Worm (Caenorhabditis elegans) whole organism, young adult: ENCODE results near the gene Y59A8B.21.

Experiments used
- C17E4.6 ChIP-seq: fragments of 200-800 bp; sonication (Bioruptor generic); IDR thresholded peaks from 2 replicates; pipeline ENCODE4 v1.3.6; 2022; ENCODE audit warnings: missing genetic modification reagents, missing genetic modification characterization, missing compliant biosample characterization
- D2030.7 ChIP-seq: fragments of 200-800 bp; sonication (Bioruptor generic); IDR thresholded peaks from 2 replicates; pipeline ENCODE4 v1.3.6; 2022; ENCODE audit warnings: missing genetic modification reagents, missing genetic modification characterization, missing compliant biosample characterization
- K11D2.4 ChIP-seq: fragments of 200-800 bp; sonication (Bioruptor generic); IDR thresholded peaks from 2 replicates; pipeline ENCODE4 v1.3.6; 2022; ENCODE audit warnings: missing genetic modification reagents, missing genetic modification characterization, missing compliant biosample characterization
- Y53F4B.3 ChIP-seq: fragments of 200-800 bp; sonication (Bioruptor generic); IDR thresholded peaks from 2 replicates; pipeline ENCODE4 v1.3.6; 2022; ENCODE audit warnings: missing genetic modification reagents, missing genetic modification characterization, missing compliant biosample characterization
- Y53G8AR.9 ChIP-seq: fragments of 200-800 bp; sonication (Bioruptor generic); conservative IDR thresholded peaks from 2 replicates; pipeline ENCODE4 v1.3.6; 2022; ENCODE audit warnings: missing genetic modification reagents, missing genetic modification characterization, missing compliant biosample characterization
- ZK185.1 ChIP-seq: sonication (generic microtip); optimal IDR thresholded peaks from 2 replicates; lab custom pipeline; 2016; ENCODE audit warnings: mild to moderate bottlenecking, missing genetic modification characterization, missing compliant biosample characterization; ENCODE audit not compliant: poor library complexity, severe bottlenecking
- ama-1 ChIP-seq, 3 experiments: fragments of 150-350 bp in 1 of 3; sonication (generic microtip) in 2 of 3; optimal IDR thresholded peaks; 2 replicates each; lab custom pipeline; 2014 to 2018; ENCODE audit warnings: missing biosample characterization in 2 of 3, missing genetic modification characterization in 2 of 3, missing genetic modification reagents in 2 of 3
- athp-1 ChIP-seq: sonication (generic microtip); optimal IDR thresholded peaks from 2 replicates; lab custom pipeline; 2017; ENCODE audit warnings: mild to moderate bottlenecking, missing genetic modification characterization, missing compliant biosample characterization
- attf-5 ChIP-seq: fragments of 200-800 bp; sonication (Bioruptor generic); optimal IDR thresholded peaks from 2 replicates; lab custom pipeline; 2018; ENCODE audit warnings: mild to moderate bottlenecking, missing genetic modification characterization, missing compliant biosample characterization
- ceh-40 ChIP-seq: fragments of 200-800 bp; sonication (Bioruptor generic); IDR thresholded peaks from 2 replicates; pipeline ENCODE4 v1.3.6; 2022; ENCODE audit warnings: missing genetic modification characterization, missing compliant biosample characterization
- ekl-4 ChIP-seq: fragments of 200-800 bp; sonication (Bioruptor generic); IDR thresholded peaks from 2 replicates; pipeline ENCODE4 v1.3.6; 2022; ENCODE audit warnings: missing genetic modification reagents, missing genetic modification characterization, missing compliant biosample characterization
- ets-4 ChIP-seq: fragments of 200-800 bp; sonication (Bioruptor generic); optimal IDR thresholded peaks from 2 replicates; lab custom pipeline; 2018; ENCODE audit warnings: mild to moderate bottlenecking, missing genetic modification characterization, missing compliant biosample characterization
- hmg-20 ChIP-seq: fragments of 200-800 bp; sonication (Bioruptor generic); IDR thresholded peaks from 2 replicates; pipeline ENCODE4 v1.3.6; 2022; ENCODE audit warnings: missing genetic modification reagents, missing genetic modification characterization, missing compliant biosample characterization
- hsf-1 ChIP-seq: fragments of 200-800 bp; sonication (Bioruptor generic); IDR thresholded peaks from 2 replicates; pipeline ENCODE4 v1.3.6; 2022; ENCODE audit warnings: missing genetic modification reagents, missing genetic modification characterization, missing compliant biosample characterization
- lin-26 ChIP-seq: fragments of 200-800 bp; sonication (Bioruptor generic); IDR thresholded peaks from 2 replicates; pipeline ENCODE4 v1.3.6; 2022; ENCODE audit warnings: missing genetic modification reagents, missing genetic modification characterization, missing compliant biosample characterization
- lin-35 ChIP-seq, 3 experiments: fragments of 150-350 bp in 2 of 3; sonication (generic microtip) in 1 of 3; optimal IDR thresholded peaks; 2 replicates each; lab custom pipeline; 2014 to 2018; ENCODE audit warnings: missing biosample characterization in 3 of 3, missing genetic modification characterization in 3 of 3, missing genetic modification reagents in 3 of 3
- lin-54 ChIP-seq: fragments of 200-800 bp; sonication (Bioruptor generic); optimal IDR thresholded peaks from 2 replicates; lab custom pipeline; 2018; ENCODE audit warnings: mild to moderate bottlenecking, missing genetic modification characterization, missing compliant biosample characterization
- lir-1 ChIP-seq: fragments of 200-800 bp; sonication (Bioruptor generic); conservative IDR thresholded peaks from 2 replicates; pipeline ENCODE4 v1.3.6; 2022; ENCODE audit warnings: missing genetic modification reagents, missing genetic modification characterization, missing compliant biosample characterization
- lsl-1 ChIP-seq: fragments of 200-800 bp; sonication (Bioruptor generic); optimal IDR thresholded peaks from 2 replicates; lab custom pipeline; 2018; ENCODE audit warnings: mild to moderate bottlenecking, missing genetic modification characterization, moderate library complexity, missing compliant biosample characterization
- mcd-1 ChIP-seq: fragments of 200-800 bp; sonication (Bioruptor generic); IDR thresholded peaks from 2 replicates; pipeline ENCODE4 v1.3.6; 2022; ENCODE audit warnings: missing genetic modification reagents, missing genetic modification characterization, missing compliant biosample characterization
- mel-28 ChIP-seq: sonication (generic microtip); optimal IDR thresholded peaks from 2 replicates; lab custom pipeline; 2016; ENCODE audit warnings: borderline replicate concordance, mild to moderate bottlenecking, missing genetic modification characterization, missing compliant biosample characterization
- mes-4 ChIP-seq: sonication (generic microtip); optimal IDR thresholded peaks from 2 replicates; lab custom pipeline; 2016; ENCODE audit warnings: missing genotype, missing genetic modification characterization, missing compliant biosample characterization
- nfya-1 ChIP-seq: sonication (generic microtip); optimal IDR thresholded peaks from 2 replicates; lab custom pipeline; 2017; ENCODE audit warnings: antibody characterized with exemption, missing compliant biosample characterization, missing genetic modification characterization, borderline replicate concordance; ENCODE audit not compliant: insufficient read depth
- nhr-120 ChIP-seq: fragments of 200-800 bp; sonication (Bioruptor generic); IDR thresholded peaks from 2 replicates; pipeline ENCODE4 v1.3.6; 2022; ENCODE audit warnings: missing genetic modification characterization, missing compliant biosample characterization
- nhr-80 ChIP-seq: sonication (generic microtip); optimal IDR thresholded peaks from 2 replicates; lab custom pipeline; 2016; ENCODE audit warnings: missing genetic modification characterization, missing compliant biosample characterization
- sea-2 ChIP-seq: fragments of 200-800 bp; sonication (Bioruptor generic); IDR thresholded peaks from 2 replicates; pipeline ENCODE4 v1.3.6; 2022; ENCODE audit warnings: missing genetic modification characterization, missing compliant biosample characterization
- snpc-1.3 ChIP-seq: sonication (generic microtip); optimal IDR thresholded peaks from 2 replicates; lab custom pipeline; 2017; ENCODE audit warnings: missing genetic modification characterization, mild to moderate bottlenecking, missing compliant biosample characterization, antibody characterized with exemption, moderate library complexity, missing genotype, missing genetic modification reagents; ENCODE audit not compliant: insufficient read depth
- snpc-4 ChIP-seq, 5 experiments: fragments of 150-350 bp in 1 of 5; sonication (generic microtip) in 4 of 5; optimal IDR thresholded peaks; 2 replicates each; lab custom pipeline; 2014 to 2018; ENCODE audit warnings: missing genetic modification characterization in 5 of 5, missing biosample characterization in 3 of 5, antibody characterized with exemption in 2 of 5, mild to moderate bottlenecking in 2 of 5, missing compliant biosample characterization in 2 of 5, missing genotype in 2 of 5, moderate library complexity in 2 of 5, missing genetic modification reagents in 1 of 5
- tbp1 ChIP-seq: fragments of 200-800 bp; sonication (Bioruptor generic); optimal IDR thresholded peaks from 2 replicates; lab custom pipeline; 2018; ENCODE audit warnings: mild to moderate bottlenecking, missing genetic modification characterization, missing compliant biosample characterization
- xnd-1 ChIP-seq: sonication (generic microtip); optimal IDR thresholded peaks from 2 replicates; lab custom pipeline; 2016; ENCODE audit warnings: missing genotype, missing genetic modification reagents, missing genetic modification characterization, missing compliant biosample characterization
- ztf-26 ChIP-seq: sonication (generic microtip); optimal IDR thresholded peaks from 2 replicates; lab custom pipeline; 2017; ENCODE audit warnings: missing genetic modification characterization, missing compliant biosample characterization

Y59A8B.21 gene

DNA sequence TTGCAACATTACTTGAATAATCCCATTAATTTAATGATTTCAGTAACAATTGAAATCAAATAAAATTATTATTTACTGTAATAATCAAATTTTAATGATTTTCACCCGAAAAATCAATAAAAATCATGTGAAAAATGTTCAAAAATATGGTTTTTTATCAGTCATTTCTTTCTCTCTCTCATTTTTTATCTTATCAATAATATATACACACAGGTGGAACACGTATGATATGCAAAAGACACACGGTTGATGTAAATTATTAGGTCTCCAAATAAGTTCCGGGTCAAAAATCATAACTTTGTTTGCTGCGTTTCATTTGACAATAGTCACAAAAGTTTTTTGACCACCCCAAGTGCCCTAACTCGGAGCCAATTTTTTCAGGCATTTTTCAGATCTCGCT is 7.9 kb upstream of the Y59A8B.21 start:
- TF ChIP-seq snpc-4 (GFP tag; optimal IDR thresholded peaks at IDR 0.05; lab: Kevin White, UChicago) (no peak), snpc-4 (tag; optimal IDR thresholded peaks at IDR 0.05; lab: Kevin White, UChicago) (peak in 1 of 4 experiments; percentile 4), ets-4 (peak; percentile 8), nhr-80 (tag; lab: Kevin White, UChicago) (peak; percentile 44), xnd-1 (tag; lab: Kevin White, UChicago) (no peak), mel-28 (tag; lab: Kevin White, UChicago) (no peak)
- TF ChIP-seq, all 124 proteins: peak for 3

DNA sequence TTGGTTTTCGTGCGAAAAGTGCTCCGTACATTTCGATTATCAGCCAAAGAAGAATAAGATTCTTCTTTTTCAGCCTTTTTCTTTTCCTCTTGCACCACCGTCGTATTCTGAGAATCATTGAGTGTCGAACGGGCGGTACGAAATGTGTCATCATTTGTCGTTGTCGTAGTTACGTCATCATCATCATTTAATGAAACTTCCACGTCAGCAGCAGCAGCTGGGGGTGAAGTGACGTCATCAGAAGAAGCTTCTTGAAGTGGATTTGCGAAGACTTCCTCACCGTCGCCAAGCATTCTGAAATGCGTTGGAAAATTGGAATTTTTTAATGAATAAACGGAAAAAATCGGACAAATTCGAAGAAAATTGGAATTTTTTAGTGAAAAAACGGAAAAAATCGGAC is 6.3 kb upstream of the Y59A8B.21 start, which contains the start of gene snx-6:
TSS of gene snx-6 (minus strand) at position 294 of the 400 bp plus-strand sequence.
- TF ChIP-seq ceh-40 (no peak), lin-54 (GFP tag; lab: Kevin White, UChicago) (no peak), nfya-1 (no peak), snpc-1.3 (tag; lab: Kevin White, UChicago) (no peak), hsf-1 (GFP tag; lab: Robert Waterston, UW) (no peak), hmg-20 (GFP tag; lab: Robert Waterston, UW) (no peak), ama-1 (optimal IDR thresholded peaks at IDR 0.05; lab: Kevin White, UChicago) (no peak), ama-1 (GFP tag; optimal IDR thresholded peaks at IDR 0.05; lab: Kevin White, UChicago) (no peak), lsl-1 (GFP tag; lab: Kevin White, UChicago) (no peak), Y53G8AR.9 (GFP tag; lab: Robert Waterston, UW) (no peak)
- TF ChIP-seq, all 124 proteins: peak for 0

DNA sequence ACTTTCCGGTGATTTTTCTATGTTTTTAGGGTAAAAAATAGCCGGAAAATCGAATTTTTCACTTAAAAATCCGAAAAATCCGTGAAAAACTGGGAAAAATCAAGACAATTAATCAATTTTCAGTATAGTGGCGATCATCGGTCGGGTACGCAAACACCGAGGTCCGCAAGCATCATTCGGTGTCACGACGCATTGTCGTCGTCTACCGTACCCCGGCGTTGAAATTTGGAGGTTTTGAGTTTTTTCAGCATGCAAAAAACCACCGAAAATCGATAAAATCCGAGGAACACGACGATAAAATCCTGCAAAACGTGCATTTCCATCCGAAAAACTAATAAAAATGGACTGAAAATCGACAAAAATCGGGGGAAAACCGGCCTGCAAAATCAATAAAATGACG is 4.3 kb upstream of the Y59A8B.21 start:
- TF ChIP-seq nhr-120 (GFP tag; lab: Robert Waterston, UW) (no peak), ztf-26 (tag; lab: Kevin White, UChicago) (no peak), sea-2 (GFP tag; lab: Robert Waterston, UW) (no peak), lin-26 (GFP tag; lab: Robert Waterston, UW) (no peak), tbp1 (GFP tag; lab: Kevin White, UChicago) (peak; percentile 3), ekl-4 (GFP tag; lab: Robert Waterston, UW) (no peak), ZK185.1 (tag; lab: Kevin White, UChicago) (no peak), D2030.7 (GFP tag; lab: Robert Waterston, UW) (peak; percentile 44; the same call in 1 of the 2 replicates), mes-4 (tag; lab: Kevin White, UChicago) (no peak), lir-1 (GFP tag; lab: Robert Waterston, UW) (no peak), mcd-1 (GFP tag; lab: Robert Waterston, UW) (peak; percentile 57), attf-5 (peak; percentile 32), athp-1 (tag; lab: Kevin White, UChicago) (no peak), lin-35 (GFP tag; optimal IDR thresholded peaks at IDR 0.05; lab: Kevin White, UChicago) (no peak), snpc-4 (GFP tag; optimal IDR thresholded peaks at IDR 0.05; lab: Kevin White, UChicago) (no peak), snpc-4 (tag; optimal IDR thresholded peaks at IDR 0.05; lab: Kevin White, UChicago) (peak in 1 of 4 experiments; percentile 30), lsl-1 (GFP tag; lab: Kevin White, UChicago) (peak; percentile 78), hmg-20 (GFP tag; lab: Robert Waterston, UW) (no peak), Y53F4B.3 (GFP tag; lab: Robert Waterston, UW) (no peak)

DNA sequence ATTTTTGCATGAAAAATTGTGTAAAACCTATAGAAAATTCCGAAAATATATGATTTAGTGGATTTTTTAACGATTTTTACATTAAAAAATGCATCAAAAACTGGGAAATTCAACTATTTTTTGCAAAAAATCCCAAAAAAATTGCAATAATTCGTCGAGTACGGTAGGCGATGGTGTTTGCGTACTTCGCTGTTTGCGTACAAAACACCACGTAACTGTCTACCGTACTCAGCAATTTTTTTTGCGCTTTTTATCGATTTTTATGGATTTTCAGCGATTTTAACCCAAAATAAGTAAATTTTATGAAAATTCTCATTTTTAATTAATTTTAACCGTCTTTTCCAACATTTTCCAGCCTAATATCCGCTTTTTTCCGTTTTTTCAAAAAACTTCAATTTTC is 3.1 kb upstream of the Y59A8B.21 start:
- TF ChIP-seq K11D2.4 (GFP tag; lab: Robert Waterston, UW) (no peak), C17E4.6 (GFP tag; lab: Robert Waterston, UW) (no peak), lsl-1 (GFP tag; lab: Kevin White, UChicago) (peak; percentile 87), D2030.7 (GFP tag; lab: Robert Waterston, UW) (peak; percentile 50; the same call in 1 of the 2 replicates)
- TF ChIP-seq, all 124 proteins: peak for 2
